Fruit fly (Drosophila melanogaster): ENCODE data around the gene Reps.
A peak's percentile ranks its signal among the peaks of the same experiment; 100 is the strongest.

Gene Reps

DNA sequence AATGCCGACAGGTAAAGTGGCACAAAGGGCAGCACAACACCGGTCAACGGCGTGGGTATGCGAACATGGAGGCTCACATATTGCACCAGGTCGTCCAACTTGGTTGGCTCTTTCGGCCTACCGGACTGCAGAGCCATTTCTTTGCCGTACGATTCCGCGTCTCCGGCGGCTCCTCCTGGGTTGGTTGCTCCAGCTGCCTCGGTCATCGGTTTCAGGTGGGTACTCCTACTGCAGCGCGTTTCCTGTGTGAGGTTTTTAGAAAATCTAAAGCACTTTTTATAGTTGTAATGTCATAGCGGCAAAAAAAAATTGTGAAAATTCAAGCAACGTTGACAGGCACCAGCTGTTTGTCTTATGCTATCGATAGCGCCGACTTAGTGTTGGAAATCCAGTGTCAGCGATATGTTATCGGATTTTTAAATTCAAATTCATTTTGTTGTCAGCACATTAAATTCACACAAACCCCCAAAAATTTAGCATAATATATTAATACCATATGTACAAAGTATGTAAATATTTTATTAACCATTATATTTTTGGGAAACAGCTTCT is 13.6 kb upstream of the Reps start, which contains the start of gene CG6230 (continued):
- TF ChIP-seq CG7839 (tag; optimal IDR thresholded peaks at IDR 0.05), result no peak
- peak; percentile 31 to 91 for TF ChIP-seq crp (GFP tag; optimal IDR thresholded peaks at IDR 0.05)
- TF ChIP-seq Dad (GFP tag; optimal IDR thresholded peaks at IDR 0.05), result no peak
- no peak for TF ChIP-seq lilli (GFP tag; optimal IDR thresholded peaks at IDR 0.05)
- peak; percentile 70 for TF ChIP-seq Scr (GFP tag; IDR thresholded peaks at IDR 0.05; ENCODE audit: partially characterized antibody)
- peak; percentile 14 for TF ChIP-seq phol (tag; optimal IDR thresholded peaks at IDR 0.05)
- TF ChIP-seq CG14710 (tag; optimal IDR thresholded peaks at IDR 0.05), result peak; percentile 3
- TF ChIP-seq CG2129 (GFP tag; IDR thresholded peaks at IDR 0.05; ENCODE audit: partially characterized antibody), result peak; percentile 33; the same call in 1 of the 2 replicates
- TF ChIP-seq CG12942 (GFP tag; optimal IDR thresholded peaks at IDR 0.05), result no peak
- TF ChIP-seq salm (tag; optimal IDR thresholded peaks at IDR 0.05), result no peak
- peak; percentile 63 for TF ChIP-seq HLH4C (GFP tag; IDR thresholded peaks at IDR 0.05; ENCODE audit: partially characterized antibody)
- no peak for TF ChIP-seq Atf3 (GFP tag; optimal IDR thresholded peaks at IDR 0.05)
- 0 out of 2 replicates have a peak, but pooled peaks have one; percentile 37 for TF ChIP-seq tna (GFP tag; IDR thresholded peaks at IDR 0.05; ENCODE audit: partially characterized antibody)
- TF ChIP-seq Abd-B (GFP tag; optimal IDR thresholded peaks at IDR 0.05), result no peak
- TF ChIP-seq MBD-R2 (GFP tag; IDR thresholded peaks at IDR 0.05), result peak; percentile 88
- TF ChIP-seq run (tag; optimal IDR thresholded peaks at IDR 0.05), result no peak
- no peak for TF ChIP-seq hkb (optimal IDR thresholded peaks at IDR 0.05)
- no peak for TF ChIP-seq hkb (GFP tag; IDR thresholded peaks at IDR 0.05)
- TF ChIP-seq Pdp1 (GFP tag; optimal IDR thresholded peaks at IDR 0.05), result no peak
- peak; percentile 24 for TF ChIP-seq trem (tag; optimal IDR thresholded peaks at IDR 0.05)
- TF ChIP-seq HLH3B (GFP tag; IDR thresholded peaks at IDR 0.05), result no peak
- no peak for TF ChIP-seq CG11696 (GFP tag; IDR thresholded peaks at IDR 0.05)
- no peak for TF ChIP-seq bcd (GFP tag; optimal IDR thresholded peaks at IDR 0.05)
- no peak for TF ChIP-seq vfl (GFP tag; optimal IDR thresholded peaks at IDR 0.05)
- TF ChIP-seq CkIIα-i1 (GFP tag; IDR thresholded peaks at IDR 0.05), result no peak
- TF ChIP-seq CG2678 (tag; optimal IDR thresholded peaks at IDR 0.05), result no peak
- peak; percentile 30; the same call in 1 of the 3 replicates for TF ChIP-seq ci (GFP tag; IDR thresholded peaks at IDR 0.05)
- no peak for TF ChIP-seq chif (GFP tag; optimal IDR thresholded peaks at IDR 0.05)
- TF ChIP-seq lmd (GFP tag; IDR thresholded peaks at IDR 0.05), result no peak
- TF ChIP-seq mld (GFP tag; IDR thresholded peaks at IDR 0.05; ENCODE audit: partially characterized antibody), result no peak
- TF ChIP-seq CG5180 (GFP tag; optimal IDR thresholded peaks at IDR 0.05), result no peak
- TF ChIP-seq dysf (GFP tag; IDR thresholded peaks at IDR 0.05), result no peak
- TF ChIP-seq CG43689 (GFP tag; IDR thresholded peaks at IDR 0.05), result no peak
- no peak for TF ChIP-seq Sox100B (GFP tag; optimal IDR thresholded peaks at IDR 0.05)
- TF ChIP-seq vvl (GFP tag; IDR thresholded peaks at IDR 0.05), result no peak
- no peak for TF ChIP-seq CG5953 (GFP tag; IDR thresholded peaks at IDR 0.05)
- no peak for TF ChIP-seq p53 (GFP tag; optimal IDR thresholded peaks at IDR 0.05)
- no peak for TF ChIP-seq ken (GFP tag; IDR thresholded peaks at IDR 0.05)
- peak; percentile 18 for TF ChIP-seq gfzf (GFP tag; optimal IDR thresholded peaks at IDR 0.05)
- no peak for TF ChIP-seq tgo (GFP tag; IDR thresholded peaks at IDR 0.05)
- no peak for TF ChIP-seq gsb-n (tag; optimal IDR thresholded peaks at IDR 0.05)
- TF ChIP-seq nom (GFP tag; optimal IDR thresholded peaks at IDR 0.05), result no peak
- TF ChIP-seq jumu (GFP tag; optimal IDR thresholded peaks at IDR 0.05), result no peak
- TF ChIP-seq CG34224 (GFP tag; IDR thresholded peaks at IDR 0.05; ENCODE audit: partially characterized antibody), result peak; percentile 73
- TF ChIP-seq CG2875 (GFP tag; optimal IDR thresholded peaks at IDR 0.05), result no peak
- no peak for TF ChIP-seq Lpt (GFP tag; optimal IDR thresholded peaks at IDR 0.05)
- TF ChIP-seq Hmr (GFP tag; optimal IDR thresholded peaks at IDR 0.05), result no peak
- no peak for TF ChIP-seq CG10959 (GFP tag; IDR thresholded peaks at IDR 0.05)
- TF ChIP-seq crol (GFP tag; IDR thresholded peaks at IDR 0.05), result no peak
- TF ChIP-seq dati (GFP tag; IDR thresholded peaks at IDR 0.05), result no peak
- no peak for TF ChIP-seq Side (GFP tag; optimal IDR thresholded peaks at IDR 0.05)

Measured in whole organism, embryonic.